Worm (Caenorhabditis elegans): ENCODE data around the gene ced-6.

Gene ced-6

ce11 chrIII:5601999-5602398, 6.4 kb downstream of the ced-6 start (continued):
- TF ChIP-seq C16A3.4 (tag; optimal IDR thresholded peaks at IDR 0.05) = peak; percentile 73
- TF ChIP-seq nhr-71 (tag; optimal IDR thresholded peaks at IDR 0.05) = peak; percentile 83
- peak in 1 of 2 experiments; percentile 76 for TF ChIP-seq mdl-1 (tag; optimal IDR thresholded peaks at IDR 0.05)
- TF ChIP-seq ztf-4 (tag; optimal IDR thresholded peaks at IDR 0.05) = peak; percentile 2
- peak; percentile 82 for TF ChIP-seq nhr-19 (GFP tag; conservative IDR thresholded peaks at IDR 0.05)
- peak; percentile 48 for TF ChIP-seq lin-13 (GFP tag; optimal IDR thresholded peaks at IDR 0.05)
- no peak for TF ChIP-seq fkh-4 (tag; optimal IDR thresholded peaks at IDR 0.05; ENCODE audit: borderline replicate concordance)
- TF ChIP-seq fkh-8 (tag; optimal IDR thresholded peaks at IDR 0.05) = peak; percentile 34
- TF ChIP-seq mep-1 (tag; optimal IDR thresholded peaks at IDR 0.05) = peak; percentile 81
- no peak for TF ChIP-seq egl-27 (tag; optimal IDR thresholded peaks at IDR 0.05)
- peak; percentile 67 for TF ChIP-seq dsc-1 (tag; optimal IDR thresholded peaks at IDR 0.05)
- peak; percentile 34 for TF ChIP-seq lin-15B (tag; optimal IDR thresholded peaks at IDR 0.05)
- TF ChIP-seq ets-5 (GFP tag; IDR thresholded peaks at IDR 0.05) = no peak
- TF ChIP-seq sox-4 (tag; optimal IDR thresholded peaks at IDR 0.05) = no peak
- TF ChIP-seq elt-3 (tag; optimal IDR thresholded peaks at IDR 0.05) = peak in 2 of 6 experiments; percentile 24 to 58
- TF ChIP-seq unc-86 (tag; optimal IDR thresholded peaks at IDR 0.05) = no peak
- TF ChIP-seq ceh-63 (GFP tag; optimal IDR thresholded peaks at IDR 0.05) = no peak
- TF ChIP-seq unc-30 (tag; optimal IDR thresholded peaks at IDR 0.05) = no peak
- no peak for TF ChIP-seq zag-1 (tag; optimal IDR thresholded peaks at IDR 0.05)
- TF ChIP-seq swsn-7 (tag; optimal IDR thresholded peaks at IDR 0.05) = peak; percentile 75
- peak; percentile 55 to 70 for TF ChIP-seq lsy-2 (tag; optimal IDR thresholded peaks at IDR 0.05)
- TF ChIP-seq C34B4.2 (tag; optimal IDR thresholded peaks at IDR 0.05) = no peak
- TF ChIP-seq sup-37 (GFP tag; optimal IDR thresholded peaks at IDR 0.05) = peak; percentile 43
- peak; percentile 43 for TF ChIP-seq elt-2 (tag; optimal IDR thresholded peaks at IDR 0.05)
- no peak for TF ChIP-seq fkh-10 (GFP tag; optimal IDR thresholded peaks at IDR 0.05)
- TF ChIP-seq efl-3 (GFP tag; optimal IDR thresholded peaks at IDR 0.05) = no peak
- TF ChIP-seq egl-13 (tag; optimal IDR thresholded peaks at IDR 0.05) = no peak
- no peak for TF ChIP-seq nhr-12 (tag; optimal IDR thresholded peaks at IDR 0.05)
- TF ChIP-seq blmp-1 (tag; optimal IDR thresholded peaks at IDR 0.05) = no peak
- peak; percentile 77 for TF ChIP-seq nhr-77 (tag; optimal IDR thresholded peaks at IDR 0.05)
- TF ChIP-seq hpl-2 (GFP tag; optimal IDR thresholded peaks at IDR 0.05) = no peak
- TF ChIP-seq mab-9 (GFP tag; IDR thresholded peaks at IDR 0.05) = 0 out of 2 replicates have a peak, but pooled peaks have one; percentile 20

ce11 chrIII:5603439-5603986, 7.9 kb downstream of the ced-6 start, which contains the start of gene madf-11:
madf-11 (minus strand) TSS chrIII:5603489.
- no peak for TF ChIP-seq grh-1 (GFP tag; IDR thresholded peaks at IDR 0.05)
- TF ChIP-seq C04F5.9 (tag; optimal IDR thresholded peaks at IDR 0.05) = peak; percentile 29
- TF ChIP-seq ceh-63 (GFP tag; optimal IDR thresholded peaks at IDR 0.05) = no peak
- TF ChIP-seq alr-1 (tag; optimal IDR thresholded peaks at IDR 0.05; ENCODE audit: borderline replicate concordance) = no peak
- no peak for TF ChIP-seq elt-2 (tag; optimal IDR thresholded peaks at IDR 0.05)
- TF ChIP-seq dsc-1 (tag; optimal IDR thresholded peaks at IDR 0.05) = no peak
- no peak for TF ChIP-seq fos-1 (tag; optimal IDR thresholded peaks at IDR 0.05)
- peak; percentile 48 to 76 (median 75) for TF ChIP-seq dpl-1 (GFP tag; optimal IDR thresholded peaks at IDR 0.05)
- TF ChIP-seq nhr-71 (tag; optimal IDR thresholded peaks at IDR 0.05) = peak; percentile 76
- peak; percentile 66 for TF ChIP-seq fkh-8 (tag; optimal IDR thresholded peaks at IDR 0.05)
- peak in 1 of 2 experiments; percentile 70 for TF ChIP-seq mdl-1 (tag; optimal IDR thresholded peaks at IDR 0.05)
- no peak for TF ChIP-seq unc-30 (tag; optimal IDR thresholded peaks at IDR 0.05)
- peak; percentile 68 for TF ChIP-seq tbx-2 (tag; optimal IDR thresholded peaks at IDR 0.05)
- TF ChIP-seq unc-98 (GFP tag; IDR thresholded peaks at IDR 0.05) = no peak
- TF ChIP-seq ztf-4 (tag; optimal IDR thresholded peaks at IDR 0.05) = no peak
- TF ChIP-seq skn-1 (tag; optimal IDR thresholded peaks at IDR 0.05) = peak; percentile 52
- no peak for TF ChIP-seq nhr-12 (tag; optimal IDR thresholded peaks at IDR 0.05)
- peak; percentile 36 for TF ChIP-seq pax-3 (tag; optimal IDR thresholded peaks at IDR 0.05)
- peak; percentile 23 for TF ChIP-seq F16B12.6 (tag; optimal IDR thresholded peaks at IDR 0.05)
- no peak for TF ChIP-seq hlh-4 (tag; optimal IDR thresholded peaks at IDR 0.05)
- peak; percentile 70 to 83 for TF ChIP-seq lin-35 (GFP tag; optimal IDR thresholded peaks at IDR 0.05)
- peak; percentile 76 for TF ChIP-seq mep-1 (tag; optimal IDR thresholded peaks at IDR 0.05)
- TF ChIP-seq mef-2 (tag; optimal IDR thresholded peaks at IDR 0.05) = no peak
- peak; percentile 68 for TF ChIP-seq unc-130 (tag; optimal IDR thresholded peaks at IDR 0.05)
- TF ChIP-seq fkh-4 (tag; optimal IDR thresholded peaks at IDR 0.05; ENCODE audit: borderline replicate concordance) = no peak
- no peak for TF ChIP-seq vab-15 (tag; optimal IDR thresholded peaks at IDR 0.05)
- peak; percentile 62 for TF ChIP-seq lin-13 (GFP tag; optimal IDR thresholded peaks at IDR 0.05)
- TF ChIP-seq rnt-1 (tag; optimal IDR thresholded peaks at IDR 0.05) = peak; percentile 92
- no peak for TF ChIP-seq hlh-17 (GFP tag; optimal IDR thresholded peaks at IDR 0.05; ENCODE audit: borderline replicate concordance)
- no peak for TF ChIP-seq nhr-237 (tag; optimal IDR thresholded peaks at IDR 0.05)

Measured in whole organism, L1 larva.